Fruit fly (Drosophila melanogaster) whole organism, embryonic: Measurements from ENCODE around the gene miple1.

Experiments
- Ada2b ChIP-seq: fragments of 200-800 bp; sonication (Bioruptor generic); IDR thresholded peaks from 2 replicates; pipeline ENCODE4 v1.3.6; 2022; ENCODE audit warnings: missing biosample characterization, missing genetic modification characterization
- Blimp-1 ChIP-seq: fragments of 200-800 bp; sonication (Bioruptor generic); optimal IDR thresholded peaks from 3 replicates; lab custom pipeline; 2018; ENCODE audit warnings: missing biosample characterization, missing genetic modification characterization, mild to moderate bottlenecking, moderate library complexity, missing genetic modification reagents
- CG10321 ChIP-seq: fragments of 200-800 bp; sonication (Bioruptor generic); IDR thresholded peaks from 2 replicates; pipeline ENCODE4 v1.3.6; 2022; ENCODE audit warnings: missing biosample characterization, missing genetic modification characterization
- CG15269 ChIP-seq: fragments of 200-800 bp; sonication (Bioruptor generic); optimal IDR thresholded peaks from 2 replicates; lab custom pipeline; 2018; ENCODE audit warnings: missing biosample characterization, mild to moderate bottlenecking, missing genetic modification characterization, moderate library complexity
- CG16813 ChIP-seq: fragments of 200-800 bp; sonication (Bioruptor generic); IDR thresholded peaks from 3 replicates; pipeline ENCODE4 v1.3.6; 2022; ENCODE audit warnings: missing biosample characterization, missing genetic modification characterization; ENCODE audit not compliant: partially characterized antibody
- CG16863 ChIP-seq: fragments of 200-800 bp; sonication (Bioruptor generic); optimal IDR thresholded peaks from 3 replicates; lab custom pipeline; 2016; ENCODE audit warnings: missing biosample characterization, missing genetic modification characterization
- CG17361 ChIP-seq: fragments of 200-800 bp; sonication (Bioruptor generic); IDR thresholded peaks from 3 replicates; pipeline ENCODE4 v1.3.6; 2022; ENCODE audit warnings: missing biosample characterization, missing genetic modification characterization
- CG1792 ChIP-seq: fragments of 200-800 bp; sonication (Bioruptor generic); optimal IDR thresholded peaks from 2 replicates; lab custom pipeline; 2016; ENCODE audit warnings: missing biosample characterization, missing genetic modification characterization
- CG18262 ChIP-seq: fragments of 200-800 bp; optimal IDR thresholded peaks from 3 replicates; lab custom pipeline; 2019; ENCODE audit warnings: missing biosample characterization, mild to moderate bottlenecking, missing genetic modification characterization, moderate library complexity
- CG2116 ChIP-seq: fragments of 200-800 bp; sonication (Bioruptor generic); optimal IDR thresholded peaks from 3 replicates; lab custom pipeline; 2018; ENCODE audit warnings: missing biosample characterization, mild to moderate bottlenecking, missing genetic modification characterization
- CG2712 ChIP-seq: fragments of 200-800 bp; optimal IDR thresholded peaks from 3 replicates; lab custom pipeline; 2019; ENCODE audit warnings: missing biosample characterization, mild to moderate bottlenecking, missing genetic modification characterization, moderate library complexity
- CG30403 ChIP-seq: fragments of 200-800 bp; sonication (Bioruptor generic); optimal IDR thresholded peaks from 3 replicates; lab custom pipeline; 2016; ENCODE audit warnings: missing biosample characterization, missing genetic modification characterization
- CG3281 ChIP-seq: fragments of 200-800 bp; sonication (Bioruptor generic); optimal IDR thresholded peaks from 3 replicates; lab custom pipeline; 2017; ENCODE audit warnings: missing biosample characterization, mild to moderate bottlenecking, missing genetic modification characterization
- CG34376 ChIP-seq: fragments of 200-800 bp; sonication (Bioruptor generic); optimal IDR thresholded peaks from 2 replicates; lab custom pipeline; 2018; ENCODE audit warnings: missing biosample characterization, mild to moderate bottlenecking, missing genetic modification characterization
- CG34422 ChIP-seq: fragments of 200-800 bp; sonication (Bioruptor generic); IDR thresholded peaks from 3 replicates; pipeline ENCODE4 v1.3.6; 2022; ENCODE audit warnings: missing biosample characterization, missing genetic modification characterization
- CG6254 ChIP-seq: fragments of 200-800 bp; sonication (Bioruptor generic); optimal IDR thresholded peaks from 3 replicates; lab custom pipeline; 2017; ENCODE audit warnings: mild to moderate bottlenecking, missing biosample characterization, missing genetic modification reagents, missing genetic modification characterization
- CG6683 ChIP-seq: fragments of 200-800 bp; sonication (Bioruptor generic); optimal IDR thresholded peaks from 2 replicates; lab custom pipeline; 2017; ENCODE audit warnings: missing biosample characterization, mild to moderate bottlenecking, missing genetic modification characterization, missing genetic modification reagents
- CG7745 ChIP-seq: fragments of 200-800 bp; sonication (Bioruptor generic); optimal IDR thresholded peaks from 2 replicates; lab custom pipeline; 2018; ENCODE audit warnings: missing biosample characterization, mild to moderate bottlenecking, missing genetic modification characterization, moderate library complexity
- CG8478 ChIP-seq: fragments of >200 bp; optimal IDR thresholded peaks from 2 replicates; lab custom pipeline; 2018
- Dref ChIP-seq: fragments of 200-800 bp; sonication (Bioruptor generic); IDR thresholded peaks from 2 replicates; pipeline ENCODE4 v1.3.6; 2022; ENCODE audit warnings: missing biosample characterization, missing genetic modification characterization
- E2f2 ChIP-seq: fragments of 200-800 bp; sonication (Bioruptor generic); IDR thresholded peaks from 2 replicates; pipeline ENCODE4 v1.3.6; 2022; ENCODE audit warnings: missing biosample characterization, missing genetic modification characterization
- Ets97D ChIP-seq: fragments of 200-800 bp; sonication (Bioruptor generic); optimal IDR thresholded peaks from 3 replicates; lab custom pipeline; 2016; ENCODE audit warnings: missing biosample characterization, missing genetic modification characterization
- Hand ChIP-seq: fragments of 200-800 bp; sonication (Bioruptor generic); optimal IDR thresholded peaks from 2 replicates; lab custom pipeline; 2017; ENCODE audit warnings: mild to moderate bottlenecking, missing biosample characterization, missing genetic modification reagents, missing genetic modification characterization
- Lhr ChIP-seq: fragments of 200-800 bp; sonication (Bioruptor generic); optimal IDR thresholded peaks from 3 replicates; lab custom pipeline; 2017; ENCODE audit warnings: mild to moderate bottlenecking, missing biosample characterization, missing genetic modification reagents, missing genetic modification characterization
- Med ChIP-seq: fragments of 200-800 bp; sonication (Bioruptor generic); peaks from one replicate; lab custom pipeline; 2016; ENCODE audit warnings: missing biosample characterization, missing genetic modification characterization, mild to moderate bottlenecking, inconsistent platforms, moderate library complexity
- Oaz ChIP-seq: fragments of 200-800 bp; sonication (Bioruptor generic); IDR thresholded peaks from 2 replicates; pipeline ENCODE4 v1.3.6; 2022; ENCODE audit warnings: missing biosample characterization, missing genetic modification characterization
- Six4 ChIP-seq: fragments of 200-800 bp; sonication (Bioruptor generic); optimal IDR thresholded peaks from 2 replicates; lab custom pipeline; 2016; ENCODE audit warnings: missing biosample characterization, missing genetic modification characterization
- Sry-β ChIP-seq: fragments of 200-800 bp; sonication (Bioruptor generic); optimal IDR thresholded peaks from 2 replicates; lab custom pipeline; 2018; ENCODE audit warnings: missing biosample characterization, mild to moderate bottlenecking, missing genetic modification characterization, moderate library complexity
- Ssrp ChIP-seq: fragments of 200-800 bp; sonication (Bioruptor generic); optimal IDR thresholded peaks from 2 replicates; lab custom pipeline; 2018; ENCODE audit warnings: missing biosample characterization, mild to moderate bottlenecking, missing genetic modification characterization, moderate library complexity
- amos ChIP-seq: fragments of 200-800 bp; sonication (Bioruptor generic); IDR thresholded peaks from 2 replicates; pipeline ENCODE4 v1.3.6; 2022; ENCODE audit warnings: missing biosample characterization, missing genetic modification characterization; ENCODE audit not compliant: partially characterized antibody
- bigmax ChIP-seq: fragments of 200-800 bp; sonication (Bioruptor generic); optimal IDR thresholded peaks from 2 replicates; lab custom pipeline; 2018; ENCODE audit warnings: missing biosample characterization, mild to moderate bottlenecking, missing genetic modification characterization
- bsh ChIP-seq, 2 experiments: fragments of 200-800 bp; sonication (Bioruptor generic); optimal IDR thresholded peaks; 2 replicates each; lab custom pipeline; 2017 to 2018; ENCODE audit warnings: mild to moderate bottlenecking in 2 of 2, missing biosample characterization in 2 of 2, missing genetic modification characterization in 2 of 2, moderate library complexity in 1 of 2
- chn ChIP-seq: fragments of 200-800 bp; sonication (Bioruptor generic); optimal IDR thresholded peaks from 2 replicates; lab custom pipeline; 2016; ENCODE audit warnings: missing biosample characterization, missing genetic modification characterization
- ci ChIP-seq: fragments of 200-800 bp; sonication (Bioruptor generic); IDR thresholded peaks from 3 replicates; pipeline ENCODE4 v1.3.6; 2022; ENCODE audit warnings: missing biosample characterization, missing genetic modification characterization
- crol ChIP-seq: fragments of 200-800 bp; sonication (Bioruptor generic); IDR thresholded peaks from 2 replicates; pipeline ENCODE4 v1.3.6; 2022; ENCODE audit warnings: missing biosample characterization, missing genetic modification characterization
- esg ChIP-seq: fragments of 200-800 bp; sonication (Bioruptor generic); conservative IDR thresholded peaks from 2 replicates; pipeline ENCODE4 v1.3.6; 2022; ENCODE audit warnings: missing biosample characterization, missing genetic modification characterization
- insv ChIP-seq, 2 experiments: fragments of 200-800 bp; sonication (Bioruptor generic); optimal IDR thresholded peaks; 3 replicates each; lab custom pipeline; 2016 to 2018; ENCODE audit warnings: missing biosample characterization in 2 of 2, missing genetic modification characterization in 2 of 2
- ken ChIP-seq: fragments of 200-800 bp; sonication (Bioruptor generic); IDR thresholded peaks from 3 replicates; pipeline ENCODE4 v1.3.6; 2022; ENCODE audit warnings: missing biosample characterization, missing genetic modification characterization
- luna ChIP-seq: fragments of 200-800 bp; sonication (Bioruptor generic); optimal IDR thresholded peaks from 2 replicates; lab custom pipeline; 2016; ENCODE audit warnings: missing biosample characterization, missing genetic modification characterization
- odd ChIP-seq: fragments of 200-800 bp; sonication (Bioruptor generic); optimal IDR thresholded peaks from 2 replicates; lab custom pipeline; 2017; ENCODE audit warnings: missing biosample characterization, mild to moderate bottlenecking, missing genetic modification characterization
- otp ChIP-seq: fragments of 200-800 bp; sonication (Bioruptor generic); IDR thresholded peaks from 3 replicates; pipeline ENCODE4, ENCODE4 v1.3.6; 2022; ENCODE audit warnings: missing biosample characterization, missing genetic modification characterization
- sna ChIP-seq: fragments of 200-800 bp; sonication (Bioruptor generic); IDR thresholded peaks from 2 replicates; pipeline ENCODE4 v1.3.6; 2022; ENCODE audit warnings: missing biosample characterization, missing genetic modification characterization; ENCODE audit not compliant: partially characterized antibody
- sr ChIP-seq: fragments of 200-800 bp; sonication (Bioruptor generic); IDR thresholded peaks from 3 replicates; pipeline ENCODE4 v1.3.6; 2022; ENCODE audit warnings: missing biosample characterization, missing genetic modification characterization
- stwl ChIP-seq: fragments of 200-800 bp; sonication (Bioruptor generic); optimal IDR thresholded peaks from 3 replicates; lab custom pipeline; 2018; ENCODE audit warnings: missing biosample characterization, mild to moderate bottlenecking, missing genetic modification characterization, moderate library complexity
- tgo ChIP-seq: fragments of 200-800 bp; sonication (Bioruptor generic); IDR thresholded peaks from 3 replicates; pipeline ENCODE4 v1.3.6; 2022; ENCODE audit warnings: missing biosample characterization, missing genetic modification characterization
- unc-4 ChIP-seq: fragments of 200-800 bp; sonication (Bioruptor generic); IDR thresholded peaks from 2 replicates; pipeline ENCODE4 v1.3.6; 2022; ENCODE audit warnings: missing biosample characterization, missing genetic modification characterization; ENCODE audit not compliant: partially characterized antibody

miple1 gene

DNA sequence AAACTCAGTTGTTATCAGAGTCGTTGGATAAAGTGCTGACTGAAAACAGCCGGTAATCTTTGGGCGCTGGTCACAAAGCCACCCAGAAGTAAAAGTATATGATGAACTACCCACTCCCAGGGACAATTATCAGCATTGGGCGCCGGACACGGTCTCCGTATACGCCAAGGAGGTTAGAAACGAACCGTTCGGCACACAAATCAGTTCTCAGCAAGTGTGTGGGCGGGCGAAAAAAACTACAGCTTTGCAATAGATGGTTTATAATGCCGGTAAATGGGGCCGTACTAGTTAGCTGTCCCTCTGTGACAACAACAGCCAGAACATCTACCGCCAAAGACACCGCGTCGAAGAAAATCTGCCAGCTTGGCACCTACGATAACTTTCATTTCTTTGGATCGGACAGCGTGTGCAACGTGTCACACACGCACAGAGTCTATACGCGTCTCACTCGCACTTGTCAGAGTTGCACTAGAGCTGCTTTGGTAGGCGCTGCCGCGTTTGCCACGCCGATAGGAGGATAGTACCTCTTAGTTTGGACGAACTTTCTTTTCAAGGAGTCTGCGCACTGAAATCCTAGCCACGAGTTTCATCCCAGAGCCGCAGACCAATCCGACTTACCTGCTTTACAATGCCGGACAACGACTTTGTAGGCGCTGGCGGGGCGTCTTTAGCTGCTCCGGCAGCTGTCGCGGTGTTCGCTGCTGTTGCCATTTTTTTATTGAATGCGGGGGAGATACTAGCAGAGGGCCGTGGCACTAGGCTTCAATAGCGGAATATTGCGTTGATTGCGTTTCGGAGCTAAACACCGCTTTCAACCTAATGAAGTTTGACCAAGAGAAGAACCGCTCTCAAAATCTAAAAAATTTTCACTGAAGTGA, 3.4 kb upstream of the miple1 start (continued):
- TF ChIP-seq CG8478 (lab: Kevin White, UChicago) (peak; percentile 76), Ada2b (GFP tag; lab: Robert Waterston, UW) (0 out of 2 replicates have a peak, but pooled peaks have one; percentile 6), Med (GFP tag; lab: Kevin White, UChicago) (peak; percentile 61), sr (GFP tag; lab: Robert Waterston, UW) (peak; percentile 41; the same call in 1 of the 3 replicates), crol (peak; percentile 71), Hand (peak; percentile 52), stwl (tag; lab: Kevin White, UChicago) (no peak), bigmax (GFP tag; lab: Kevin White, UChicago) (peak; percentile 93), ci (peak; percentile 41; the same call in 2 of the 3 replicates), CG34422 (GFP tag; lab: Robert Waterston, UW) (peak; percentile 63; the same call in 2 of the 3 replicates), CG10321 (GFP tag; lab: Robert Waterston, UW) (peak; percentile 93), otp (no peak), ken (0 out of 3 replicates have a peak, but pooled peaks have one; percentile 25), Blimp-1 (GFP tag; lab: Kevin White, UChicago) (peak; percentile 45), tgo (no peak), Dref (GFP tag; lab: Robert Waterston, UW) (peak; percentile 42; the same call in 1 of the 2 replicates), CG2116 (GFP tag; lab: Kevin White, UChicago) (peak; percentile 37), amos (GFP tag; lab: Robert Waterston, UW) (peak; percentile 5; the same call in 1 of the 2 replicates), unc-4 (GFP tag; lab: Robert Waterston, UW) (no peak), CG6683 (GFP tag; lab: Kevin White, UChicago) (no peak)

DNA sequence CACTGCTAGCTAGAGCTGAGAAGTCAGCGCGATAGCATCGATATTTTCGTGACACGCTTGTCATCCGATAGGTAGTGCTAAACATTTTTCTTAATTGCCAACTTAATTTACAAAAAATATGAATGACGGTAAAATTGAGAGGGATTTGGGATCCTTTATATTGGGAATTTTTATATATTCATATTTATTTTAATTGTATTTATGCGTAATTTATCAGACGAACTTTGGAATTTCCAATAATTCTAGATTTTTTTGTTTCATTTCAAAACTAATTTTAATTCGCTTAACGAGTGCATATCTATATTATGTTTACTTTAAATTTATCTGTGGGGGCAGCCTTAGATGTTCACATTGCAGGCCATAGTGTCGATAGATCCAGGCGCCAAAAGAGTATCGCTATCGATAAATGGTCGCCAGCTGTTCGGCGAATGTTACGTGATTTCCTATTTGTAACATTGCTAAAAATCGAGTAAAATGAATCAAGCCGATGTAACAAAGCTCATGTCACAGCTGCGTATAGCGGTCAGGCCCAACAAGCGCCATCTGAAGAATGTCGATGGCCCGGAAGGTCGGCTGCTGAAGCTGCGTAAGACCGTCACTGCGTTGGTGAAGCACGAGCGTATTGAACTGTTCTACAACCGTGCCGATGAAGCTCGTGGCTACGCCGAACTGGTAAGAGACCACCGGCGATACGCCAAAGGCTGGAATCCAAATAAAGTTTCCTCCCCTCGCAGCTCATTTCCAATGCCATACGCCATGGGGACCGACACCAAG, 2.5 kb upstream of the miple1 start, which contains the start of the genes Tudor-SN and mRpL17:
Gene Tudor-SN, minus strand, starts transcription at position 3 of the 774 bp plus-strand sequence.
Gene mRpL17, plus strand, starts transcription at position 402 of the 774 bp plus-strand sequence.
- TF ChIP-seq CG17361 (GFP tag; lab: Robert Waterston, UW), result peak; percentile 66; the same call in 2 of the 3 replicates
- peak; percentile 11 for TF ChIP-seq CG34376 (GFP tag; lab: Kevin White, UChicago)
- TF ChIP-seq Ets97D (GFP tag; lab: Kevin White, UChicago), result peak; percentile 42
- peak; percentile 37 for TF ChIP-seq Six4 (GFP tag; lab: Kevin White, UChicago)
- TF ChIP-seq Med (GFP tag; lab: Kevin White, UChicago), result peak; percentile 62
- peak; percentile 90 for TF ChIP-seq sna
- peak; percentile 69 for TF ChIP-seq CG2712 (tag; lab: Kevin White, UChicago)
- peak; percentile 28 for TF ChIP-seq odd (GFP tag; lab: Kevin White, UChicago)
- peak; percentile 99 for TF ChIP-seq amos (GFP tag; lab: Robert Waterston, UW)
- TF ChIP-seq CG1792 (GFP tag; lab: Kevin White, UChicago), result peak; percentile 16
- no peak for TF ChIP-seq Oaz (GFP tag; lab: Robert Waterston, UW)
- TF ChIP-seq esg (GFP tag; lab: Robert Waterston, UW), result no peak
- TF ChIP-seq chn (GFP tag; lab: Kevin White, UChicago), result peak; percentile 4
- TF ChIP-seq CG16863 (GFP tag; lab: Kevin White, UChicago), result peak; percentile 5
- TF ChIP-seq CG6254, result peak; percentile 33
- peak; percentile 69 for TF ChIP-seq CG30403 (GFP tag; lab: Kevin White, UChicago)
- TF ChIP-seq Sry-β (GFP tag; lab: Kevin White, UChicago), result peak; percentile 55
- peak; percentile 98 for TF ChIP-seq CG16813 (GFP tag; lab: Robert Waterston, UW)
- no peak for TF ChIP-seq luna (GFP tag; lab: Kevin White, UChicago)
- peak; percentile 40 for TF ChIP-seq CG15269 (tag; lab: Kevin White, UChicago)
- no peak for TF ChIP-seq insv (GFP tag; optimal IDR thresholded peaks at IDR 0.05; lab: Kevin White, UChicago)
- TF ChIP-seq CG18262 (tag; lab: Kevin White, UChicago), result peak; percentile 57
- peak; percentile 8 for TF ChIP-seq Ssrp (tag; lab: Kevin White, UChicago)
- TF ChIP-seq CG3281 (GFP tag; lab: Kevin White, UChicago), result peak; percentile 31
- TF ChIP-seq Lhr (GFP tag; lab: Kevin White, UChicago), result peak; percentile 29
- TF ChIP-seq bsh (GFP tag; optimal IDR thresholded peaks at IDR 0.05; lab: Kevin White, UChicago), result peak in 1 of 2 experiments; percentile 11
- TF ChIP-seq CG7745 (tag; lab: Kevin White, UChicago), result no peak
- TF ChIP-seq E2f2 (GFP tag; lab: Robert Waterston, UW), result peak; percentile 46; the same call in 1 of the 2 replicates
